Worm (Caenorhabditis elegans) whole organism, early embryonic: ENCODE data around the gene nasp-2.

Experiments used
- B0310.2 ChIP-seq: sonication (generic microtip); optimal IDR thresholded peaks from 2 replicates; lab custom pipeline; 2016; ENCODE audit warnings: mild to moderate bottlenecking, missing genetic modification characterization, missing compliant biosample characterization
- F13C5.2 ChIP-seq: sonication (generic microtip); optimal IDR thresholded peaks from 2 replicates; lab custom pipeline; 2017; ENCODE audit warnings: mild to moderate bottlenecking, missing genetic modification characterization, inconsistent platforms, missing compliant biosample characterization
- aly-1 ChIP-seq: sonication (generic microtip); optimal IDR thresholded peaks from 2 replicates; lab custom pipeline; 2016; ENCODE audit warnings: missing genetic modification characterization, missing compliant biosample characterization
- ama-1 ChIP-seq: fragments of 150-350 bp; optimal IDR thresholded peaks from 2 replicates; lab custom pipeline; 2014
- ceh-13 ChIP-seq: fragments of 200-800 bp; sonication (Bioruptor generic); optimal IDR thresholded peaks from 2 replicates; lab custom pipeline; 2018; ENCODE audit warnings: mild to moderate bottlenecking, missing genetic modification characterization, missing compliant biosample characterization
- ceh-36 ChIP-seq: sonication (generic microtip); optimal IDR thresholded peaks from 2 replicates; lab custom pipeline; 2016; ENCODE audit warnings: missing genetic modification characterization, inconsistent platforms, missing compliant biosample characterization
- ets-7 ChIP-seq: sonication (generic microtip); optimal IDR thresholded peaks from 2 replicates; lab custom pipeline; 2016; ENCODE audit warnings: missing genotype, missing genetic modification characterization, missing compliant biosample characterization
- flt-1 ChIP-seq: fragments of 200-800 bp; sonication (Bioruptor generic); IDR thresholded peaks from 2 replicates; pipeline ENCODE4 v1.3.6; 2022; ENCODE audit warnings: missing genetic modification characterization, missing compliant biosample characterization
- hmbx-1 ChIP-seq: sonication (generic microtip); optimal IDR thresholded peaks from 2 replicates; lab custom pipeline; 2016; ENCODE audit warnings: mild to moderate bottlenecking, missing genetic modification characterization, missing compliant biosample characterization
- hmg-4 ChIP-seq: fragments of 200-800 bp; sonication (Bioruptor generic); optimal IDR thresholded peaks from 2 replicates; lab custom pipeline; 2018; ENCODE audit warnings: mild to moderate bottlenecking, missing genetic modification characterization, missing compliant biosample characterization
- hnd-1 ChIP-seq: sonication (generic microtip); optimal IDR thresholded peaks from 2 replicates; lab custom pipeline; 2016; ENCODE audit warnings: missing genetic modification characterization, missing compliant biosample characterization
- pes-1 ChIP-seq: fragments of 200-800 bp; sonication (Bioruptor generic); IDR thresholded peaks from 2 replicates; pipeline ENCODE4 v1.3.6; 2022; ENCODE audit warnings: missing genetic modification reagents, missing genetic modification characterization, missing compliant biosample characterization
- scrt-1 ChIP-seq: fragments of 200-800 bp; sonication (Bioruptor generic); IDR thresholded peaks from 2 replicates; pipeline ENCODE4 v1.3.6; 2022; ENCODE audit warnings: missing genetic modification characterization, missing compliant biosample characterization
- sea-1 ChIP-seq: fragments of 200-800 bp; sonication (Bioruptor generic); conservative IDR thresholded peaks from 2 replicates; pipeline ENCODE4 v1.3.6; 2022; ENCODE audit warnings: missing genetic modification characterization, missing compliant biosample characterization
- tbx-11 ChIP-seq: fragments of 200-800 bp; sonication (Bioruptor generic); IDR thresholded peaks from 2 replicates; pipeline ENCODE4 v1.3.6; 2022; ENCODE audit warnings: missing genetic modification characterization, missing compliant biosample characterization
- tbx-37 ChIP-seq: fragments of 200-800 bp; sonication (Bioruptor generic); conservative IDR thresholded peaks from 2 replicates; pipeline ENCODE4 v1.3.6; 2022; ENCODE audit warnings: missing genetic modification reagents, missing genetic modification characterization, missing compliant biosample characterization
- tra-4 ChIP-seq: sonication (generic microtip); optimal IDR thresholded peaks from 2 replicates; lab custom pipeline; 2017; ENCODE audit warnings: missing genetic modification characterization, missing compliant biosample characterization

Gene nasp-2

DNA sequence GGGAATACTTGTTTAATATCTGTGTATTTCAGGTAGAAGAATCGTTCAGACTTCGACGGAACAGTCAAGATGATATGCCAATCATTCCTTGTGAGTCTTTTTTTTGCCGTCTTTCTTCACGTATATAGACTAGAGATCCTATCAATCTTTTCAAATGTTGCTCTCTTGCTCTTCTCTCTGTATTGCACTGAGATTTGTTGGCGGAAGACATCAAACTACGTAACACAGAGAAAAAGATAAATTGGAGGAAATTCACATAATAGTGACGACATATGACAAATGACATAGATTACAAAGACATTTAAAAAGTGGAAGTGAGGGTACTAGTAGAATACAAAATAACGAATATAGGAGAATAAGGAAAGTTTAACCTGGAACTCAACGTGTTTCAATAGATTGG, 39.7 kb upstream of the nasp-2 start:
- TF ChIP-seq sea-1 (GFP tag; lab: Robert Waterston, UW): no peak
- TF ChIP-seq B0310.2: no peak
- no peak for TF ChIP-seq flt-1 (GFP tag; lab: Robert Waterston, UW)
- no peak for TF ChIP-seq ceh-13 (GFP tag; lab: Kevin White, UChicago)
- no peak for TF ChIP-seq tbx-11 (GFP tag; lab: Robert Waterston, UW)
- no peak for TF ChIP-seq tra-4 (tag; lab: Kevin White, UChicago)
- no peak for TF ChIP-seq F13C5.2
- TF ChIP-seq ama-1 (lab: Kevin White, UChicago): no peak
- TF ChIP-seq hmbx-1 (tag; lab: Kevin White, UChicago): no peak
- TF ChIP-seq tbx-37 (GFP tag; lab: Robert Waterston, UW): no peak
- TF ChIP-seq scrt-1 (GFP tag; lab: Robert Waterston, UW): no peak
- TF ChIP-seq ceh-36 (tag; lab: Kevin White, UChicago): no peak
- TF ChIP-seq hmg-4 (GFP tag; lab: Kevin White, UChicago): no peak

DNA sequence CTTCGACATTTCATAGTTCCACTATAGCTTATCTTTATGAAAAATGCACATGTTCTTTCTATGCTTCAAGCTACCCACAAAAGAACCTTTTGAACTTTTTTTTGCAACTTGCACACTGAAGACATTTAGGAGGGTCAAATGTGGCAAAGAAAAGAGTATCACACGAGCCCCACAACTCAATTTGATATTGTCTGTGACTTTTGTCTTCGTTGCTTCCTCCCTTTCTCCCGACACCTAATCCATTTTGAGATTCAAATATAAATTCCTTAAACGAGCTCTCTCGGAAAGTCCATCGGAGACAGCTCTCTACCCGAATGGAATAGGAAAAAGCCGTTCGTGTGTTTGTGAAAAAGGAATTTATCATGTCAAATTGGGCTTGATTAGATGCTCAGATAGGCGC, 38.2 kb upstream of the nasp-2 start:
- TF ChIP-seq tbx-37 (GFP tag; lab: Robert Waterston, UW): no peak
- TF ChIP-seq tbx-11 (GFP tag; lab: Robert Waterston, UW): no peak
- no peak for TF ChIP-seq F13C5.2
- TF ChIP-seq scrt-1 (GFP tag; lab: Robert Waterston, UW): no peak
- TF ChIP-seq ets-7: no peak
- no peak for TF ChIP-seq pes-1 (GFP tag; lab: Robert Waterston, UW)
- no peak for TF ChIP-seq B0310.2
- TF ChIP-seq ceh-36 (tag; lab: Kevin White, UChicago): no peak
- no peak for TF ChIP-seq hmbx-1 (tag; lab: Kevin White, UChicago)
- no peak for TF ChIP-seq hnd-1 (tag; lab: Kevin White, UChicago)
- no peak for TF ChIP-seq aly-1

DNA sequence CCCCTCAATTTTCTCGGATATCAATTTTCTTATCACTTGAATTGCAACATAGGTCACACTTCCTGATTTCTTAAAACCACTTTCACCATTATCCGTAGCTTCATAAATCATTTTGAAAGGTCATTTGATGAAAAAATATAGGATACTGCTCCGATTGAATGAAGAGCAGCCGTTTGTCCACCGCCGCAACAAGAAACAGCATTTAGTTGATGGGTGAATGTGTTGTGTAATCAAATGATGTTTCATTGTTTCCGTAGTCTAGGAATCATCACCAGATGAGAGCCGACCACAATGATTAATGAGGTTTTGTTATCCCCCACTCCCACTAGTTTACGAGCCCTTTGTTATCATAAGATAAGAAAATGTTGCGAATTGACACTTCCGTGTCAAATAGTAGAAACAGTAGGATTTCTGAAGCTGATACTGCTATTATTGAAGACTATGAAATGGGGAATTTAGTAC, 33.8 kb upstream of the nasp-2 start, which contains the start of gene twk-43:
Gene twk-43, plus strand, starts transcription at position 412 of the 462 bp plus-strand sequence.
- TF ChIP-seq tbx-37 (GFP tag; lab: Robert Waterston, UW) (no peak), ets-7 (no peak), ceh-13 (GFP tag; lab: Kevin White, UChicago) (no peak), F13C5.2 (no peak)

DNA sequence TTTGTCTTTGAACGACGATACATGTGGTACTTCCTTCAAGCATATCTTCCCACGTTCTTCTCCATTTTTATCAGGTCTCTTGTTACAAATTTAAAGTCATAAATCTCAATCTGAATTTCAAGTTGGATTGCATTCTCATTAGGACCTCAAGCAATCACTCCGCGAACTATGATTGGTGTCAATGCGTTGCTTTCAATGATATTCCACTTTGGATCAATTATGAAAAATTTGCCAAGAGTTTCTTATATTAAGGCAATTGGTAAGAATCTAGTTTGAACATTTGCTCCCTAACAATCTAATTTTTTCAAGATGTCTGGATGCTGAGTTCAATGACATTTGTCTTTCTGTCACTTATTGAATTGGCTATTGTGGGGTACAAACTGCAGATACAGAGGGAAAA, 30.2 kb upstream of the nasp-2 start:
- TF ChIP-seq hmg-4 (GFP tag; lab: Kevin White, UChicago): no peak
- no peak for TF ChIP-seq hnd-1 (tag; lab: Kevin White, UChicago)
- no peak for TF ChIP-seq flt-1 (GFP tag; lab: Robert Waterston, UW)
- no peak for TF ChIP-seq scrt-1 (GFP tag; lab: Robert Waterston, UW)

DNA sequence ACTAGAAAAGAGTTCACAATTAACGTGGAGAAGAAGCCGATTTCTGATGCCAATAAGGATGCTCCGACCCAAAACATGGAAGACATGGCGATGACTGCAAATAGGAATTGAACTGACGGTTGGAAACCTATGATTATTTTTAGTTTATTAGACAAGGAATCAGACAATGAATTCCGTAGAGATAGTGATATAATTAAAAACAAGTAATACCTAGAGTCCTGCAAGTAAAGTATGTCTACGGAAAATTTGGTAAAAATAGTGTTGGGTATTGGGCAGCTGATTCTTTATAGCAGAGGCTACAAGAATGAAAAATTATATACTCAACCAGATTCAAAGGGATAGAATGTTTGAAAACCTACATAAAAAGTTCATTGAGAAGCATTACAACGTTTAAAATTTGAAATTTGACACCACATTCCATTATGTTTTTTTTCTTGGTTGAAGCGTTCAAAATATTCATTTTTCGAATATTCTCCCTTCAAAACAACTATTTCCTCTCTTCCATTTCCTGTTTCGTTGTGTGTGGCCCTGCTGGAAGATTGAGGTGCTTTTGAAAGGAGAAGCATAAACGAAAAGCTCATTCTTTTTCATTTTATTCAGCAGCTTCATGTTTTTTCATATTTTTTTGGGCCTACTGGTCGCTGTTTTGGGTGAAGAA, 27.7 kb upstream of the nasp-2 start, which contains the start of the genes str-4 and lgc-48:
Gene str-4, minus strand, starts transcription at position 101 of the 658 bp plus-strand sequence.
Gene lgc-48, plus strand, starts transcription at position 608 of the 658 bp plus-strand sequence.
- no peak for TF ChIP-seq sea-1 (GFP tag; lab: Robert Waterston, UW)
- no peak for TF ChIP-seq ets-7
- TF ChIP-seq tra-4 (tag; lab: Kevin White, UChicago): no peak
- no peak for TF ChIP-seq aly-1
- TF ChIP-seq ama-1 (lab: Kevin White, UChicago): no peak
- no peak for TF ChIP-seq scrt-1 (GFP tag; lab: Robert Waterston, UW)
- no peak for TF ChIP-seq B0310.2
- no peak for TF ChIP-seq ceh-36 (tag; lab: Kevin White, UChicago)
- no peak for TF ChIP-seq tbx-11 (GFP tag; lab: Robert Waterston, UW)
- TF ChIP-seq hmg-4 (GFP tag; lab: Kevin White, UChicago): no peak
- TF ChIP-seq ceh-13 (GFP tag; lab: Kevin White, UChicago): no peak
- TF ChIP-seq hnd-1 (tag; lab: Kevin White, UChicago): no peak
- TF ChIP-seq F13C5.2: no peak
- no peak for TF ChIP-seq tbx-37 (GFP tag; lab: Robert Waterston, UW)
- TF ChIP-seq hmbx-1 (tag; lab: Kevin White, UChicago): no peak
- no peak for TF ChIP-seq pes-1 (GFP tag; lab: Robert Waterston, UW)
- TF ChIP-seq flt-1 (GFP tag; lab: Robert Waterston, UW): no peak

DNA sequence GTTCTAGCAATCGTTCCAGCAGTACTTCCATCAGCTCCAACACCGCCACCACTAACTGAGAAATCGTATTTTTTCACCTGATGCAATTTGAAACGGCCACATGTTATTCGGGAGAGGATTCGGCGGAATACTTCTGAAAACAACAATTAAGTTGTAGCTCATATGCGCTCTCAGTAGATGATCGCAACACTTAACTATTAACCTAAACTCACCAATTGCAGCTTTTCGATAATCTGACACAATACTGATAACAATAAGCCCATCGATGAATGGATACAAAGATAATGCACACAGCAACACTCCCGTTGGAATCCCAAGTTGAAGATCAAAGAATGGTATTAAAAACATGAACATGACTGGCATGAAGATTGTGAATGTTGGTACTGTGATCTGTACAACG, 26.0 kb upstream of the nasp-2 start:
- TF ChIP-seq sea-1 (GFP tag; lab: Robert Waterston, UW) (no peak), pes-1 (GFP tag; lab: Robert Waterston, UW) (no peak), B0310.2 (no peak), flt-1 (GFP tag; lab: Robert Waterston, UW) (no peak), hmbx-1 (tag; lab: Kevin White, UChicago) (no peak), ceh-13 (GFP tag; lab: Kevin White, UChicago) (no peak)

DNA sequence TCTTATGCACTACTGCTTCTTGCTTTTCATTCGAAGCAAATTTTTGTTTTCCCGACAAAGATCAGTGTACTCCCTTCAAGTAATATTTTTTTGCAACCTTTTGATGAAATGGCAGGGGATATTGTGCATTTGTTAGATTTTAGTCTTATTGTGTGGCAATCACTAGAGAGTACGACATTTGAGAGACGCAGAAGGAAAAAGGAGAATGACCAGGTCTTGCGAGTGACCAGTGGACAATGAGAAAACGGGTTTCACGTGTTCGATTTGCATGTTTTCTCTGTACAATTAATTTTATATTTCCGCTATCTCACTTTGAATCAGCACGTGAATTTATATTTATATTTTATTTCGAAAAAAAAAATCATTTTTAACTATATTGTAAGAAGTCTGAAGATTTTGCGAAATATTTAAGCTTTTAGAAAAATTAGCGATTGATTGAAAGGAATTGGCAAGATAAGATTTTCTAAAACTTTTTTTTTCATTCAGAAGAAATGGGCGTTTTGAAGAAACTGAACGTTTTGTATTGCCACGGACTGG, 23.9 kb upstream of the nasp-2 start, which contains the start of gene C50B6.9:
Gene C50B6.9, plus strand, starts transcription at position 487 of the 537 bp plus-strand sequence.
- TF ChIP-seq tbx-11 (GFP tag; lab: Robert Waterston, UW) (no peak), B0310.2 (no peak), hnd-1 (tag; lab: Kevin White, UChicago) (no peak), ama-1 (lab: Kevin White, UChicago) (no peak), F13C5.2 (no peak), flt-1 (GFP tag; lab: Robert Waterston, UW) (no peak), pes-1 (GFP tag; lab: Robert Waterston, UW) (no peak), ets-7 (no peak), scrt-1 (GFP tag; lab: Robert Waterston, UW) (no peak)
